Worm (Caenorhabditis elegans) whole organism, L2 larva: ENCODE measurements around the gene tat-3.

Experiments used
- C34F6.9 ChIP-seq: fragments of 150-350 bp; optimal IDR thresholded peaks from 2 replicates; lab custom pipeline; 2014; ENCODE audit warnings: missing biosample characterization, missing genetic modification characterization
- F13H6.1 ChIP-seq: sonication (generic microtip); optimal IDR thresholded peaks from 2 replicates; lab custom pipeline; 2016; ENCODE audit warnings: missing genetic modification characterization, missing compliant biosample characterization
- R02D3.7 ChIP-seq: fragments of 150-350 bp; optimal IDR thresholded peaks from 2 replicates; lab custom pipeline; 2014; ENCODE audit warnings: missing biosample characterization, missing genetic modification characterization
- Y55F3AM.14 ChIP-seq: fragments of 200-800 bp; sonication (Bioruptor generic); optimal IDR thresholded peaks from 2 replicates; lab custom pipeline; 2018; ENCODE audit warnings: mild to moderate bottlenecking, missing genetic modification characterization, missing compliant biosample characterization
- ZK546.5 ChIP-seq: sonication (generic microtip); optimal IDR thresholded peaks from 2 replicates; lab custom pipeline; 2017; ENCODE audit warnings: missing biosample characterization, missing genetic modification characterization
- alr-1 ChIP-seq: fragments of 150-350 bp; optimal IDR thresholded peaks from 2 replicates; lab custom pipeline; 2014; ENCODE audit warnings: missing biosample characterization, missing genetic modification characterization
- aly-2 ChIP-seq: fragments of 150-350 bp; optimal IDR thresholded peaks from 2 replicates; lab custom pipeline; 2014; ENCODE audit warnings: missing biosample characterization, missing genetic modification characterization
- ama-1 ChIP-seq: fragments of 150-350 bp; optimal IDR thresholded peaks from 2 replicates; lab custom pipeline; 2018; ENCODE audit warnings: inconsistent platforms
- blmp-1 ChIP-seq: sonication (generic microtip); optimal IDR thresholded peaks from 2 replicates; lab custom pipeline; 2017; ENCODE audit warnings: missing genetic modification characterization, mild to moderate bottlenecking, missing compliant biosample characterization, antibody characterized with exemption, moderate library complexity; ENCODE audit not compliant: insufficient read depth
- ceh-16 ChIP-seq: fragments of 150-350 bp; optimal IDR thresholded peaks from 2 replicates; lab custom pipeline; 2014; ENCODE audit warnings: missing biosample characterization, missing genetic modification characterization
- ceh-82 ChIP-seq: fragments of 150-350 bp; optimal IDR thresholded peaks from 2 replicates; lab custom pipeline; 2014; ENCODE audit warnings: missing biosample characterization, missing genetic modification characterization
- crh-2 ChIP-seq: sonication (generic microtip); optimal IDR thresholded peaks from 2 replicates; lab custom pipeline; 2017; ENCODE audit warnings: missing biosample characterization, missing genetic modification characterization
- dmd-4 ChIP-seq: sonication (generic microtip); optimal IDR thresholded peaks from 2 replicates; lab custom pipeline; 2017; ENCODE audit warnings: missing biosample characterization, missing genetic modification characterization
- egl-27 ChIP-seq: sonication (generic microtip); optimal IDR thresholded peaks from 3 replicates; lab custom pipeline; 2017; ENCODE audit warnings: missing biosample characterization, missing genetic modification reagents, missing genetic modification characterization
- elt-1 ChIP-seq: fragments of 150-350 bp; optimal IDR thresholded peaks from 2 replicates; lab custom pipeline; 2014; ENCODE audit warnings: missing biosample characterization, missing genetic modification characterization
- elt-3 ChIP-seq: sonication (generic microtip); optimal IDR thresholded peaks from 2 replicates; lab custom pipeline; 2017; ENCODE audit warnings: missing biosample characterization, missing genetic modification characterization
- fos-1 ChIP-seq: fragments of 150-350 bp; optimal IDR thresholded peaks from 2 replicates; lab custom pipeline; 2014; ENCODE audit warnings: missing biosample characterization, missing genetic modification characterization
- gmeb-1 ChIP-seq: fragments of 150-350 bp; optimal IDR thresholded peaks from 2 replicates; lab custom pipeline; 2014; ENCODE audit warnings: missing biosample characterization, missing genetic modification characterization
- lin-11 ChIP-seq: fragments of 150-350 bp; sonication (generic microtip); optimal IDR thresholded peaks from 2 replicates; lab custom pipeline; 2014; ENCODE audit warnings: missing biosample characterization, missing genetic modification characterization, inconsistent platforms, mixed read lengths
- lin-13 ChIP-seq: fragments of 150-350 bp; optimal IDR thresholded peaks from 2 replicates; lab custom pipeline; 2014; ENCODE audit warnings: missing biosample characterization, missing genetic modification reagents, missing genetic modification characterization
- lin-39 ChIP-seq: fragments of 150-350 bp; optimal IDR thresholded peaks from 2 replicates; lab custom pipeline; 2014; ENCODE audit warnings: missing biosample characterization, missing genetic modification reagents, missing genetic modification characterization
- lsy-2 ChIP-seq, 2 experiments: fragments of 150-350 bp in 1 of 2; sonication (generic microtip) in 1 of 2; optimal IDR thresholded peaks; 2 replicates each; lab custom pipeline; 2014 to 2017; ENCODE audit warnings: missing biosample characterization in 2 of 2, missing genetic modification characterization in 2 of 2
- mab-5 ChIP-seq: fragments of 150-350 bp; optimal IDR thresholded peaks from 2 replicates; lab custom pipeline; 2014; ENCODE audit warnings: missing biosample characterization, missing genetic modification characterization
- mbf-1 ChIP-seq: sonication (generic microtip); optimal IDR thresholded peaks from 2 replicates; lab custom pipeline; 2017; ENCODE audit warnings: missing biosample characterization, missing genetic modification characterization
- mdl-1 ChIP-seq, 2 experiments: fragments of 150-350 bp in 1 of 2; sonication (generic microtip) in 1 of 2; optimal IDR thresholded peaks; 2 replicates each; lab custom pipeline; 2017; ENCODE audit warnings: missing biosample characterization in 2 of 2, missing genetic modification characterization in 2 of 2
- nhr-10 ChIP-seq: sonication (generic microtip); optimal IDR thresholded peaks from 2 replicates; lab custom pipeline; 2017; ENCODE audit warnings: missing biosample characterization, missing genetic modification characterization
- nhr-11 ChIP-seq: fragments of 150-350 bp; optimal IDR thresholded peaks from 2 replicates; lab custom pipeline; 2014; ENCODE audit warnings: missing biosample characterization, missing genetic modification characterization
- nhr-12 ChIP-seq: fragments of 150-350 bp; optimal IDR thresholded peaks from 2 replicates; lab custom pipeline; 2014; ENCODE audit warnings: missing biosample characterization, missing genetic modification characterization
- nhr-129 ChIP-seq: fragments of 150-350 bp; optimal IDR thresholded peaks from 2 replicates; lab custom pipeline; 2014; ENCODE audit warnings: missing biosample characterization, missing genetic modification characterization
- nhr-21 ChIP-seq: fragments of 150-350 bp; optimal IDR thresholded peaks from 2 replicates; lab custom pipeline; 2014; ENCODE audit warnings: missing biosample characterization, missing genetic modification characterization
- nhr-23 ChIP-seq: fragments of 150-350 bp; optimal IDR thresholded peaks from 2 replicates; lab custom pipeline; 2014; ENCODE audit warnings: missing biosample characterization, missing genetic modification reagents, missing genetic modification characterization
- nhr-237 ChIP-seq: fragments of 150-350 bp; optimal IDR thresholded peaks from 2 replicates; lab custom pipeline; 2014; ENCODE audit warnings: missing biosample characterization, missing genetic modification characterization
- nhr-25 ChIP-seq: fragments of 150-350 bp; sonication (generic microtip); optimal IDR thresholded peaks from 3 replicates; lab custom pipeline; 2014; ENCODE audit warnings: missing biosample characterization, missing genetic modification characterization
- nhr-6 ChIP-seq: fragments of 150-350 bp; optimal IDR thresholded peaks from 2 replicates; lab custom pipeline; 2014; ENCODE audit warnings: missing biosample characterization, missing genetic modification characterization
- nhr-77 ChIP-seq: fragments of 150-350 bp; optimal IDR thresholded peaks from 2 replicates; lab custom pipeline; 2014; ENCODE audit warnings: missing biosample characterization, missing genetic modification characterization
- peb-1 ChIP-seq: fragments of 150-350 bp; optimal IDR thresholded peaks from 2 replicates; lab custom pipeline; 2014; ENCODE audit warnings: missing biosample characterization, missing genetic modification characterization
- sem-4 ChIP-seq: fragments of 150-350 bp; optimal IDR thresholded peaks from 2 replicates; lab custom pipeline; 2014; ENCODE audit warnings: missing biosample characterization, missing genetic modification reagents, missing genetic modification characterization
- skn-1 ChIP-seq: sonication (generic microtip); optimal IDR thresholded peaks from 2 replicates; lab custom pipeline; 2017; ENCODE audit warnings: missing biosample characterization, missing genetic modification characterization
- sma-3 ChIP-seq: sonication (generic microtip); optimal IDR thresholded peaks from 2 replicates; lab custom pipeline; 2016; ENCODE audit warnings: missing genetic modification reagents, missing genetic modification characterization, missing compliant biosample characterization
- sma-9 ChIP-seq, 2 experiments: fragments of 150-350 bp in 1 of 2; sonication (generic microtip) in 1 of 2; optimal IDR thresholded peaks; 2 replicates each; lab custom pipeline; 2014 to 2016; ENCODE audit warnings: missing genetic modification characterization in 2 of 2, mild to moderate bottlenecking in 1 of 2, missing biosample characterization in 1 of 2, missing compliant biosample characterization in 1 of 2, missing genetic modification reagents in 1 of 2, moderate library complexity in 1 of 2
- snpc-4 ChIP-seq: fragments of 150-350 bp; optimal IDR thresholded peaks from 2 replicates; lab custom pipeline; 2014; ENCODE audit warnings: missing biosample characterization, missing genetic modification characterization
- unc-39 ChIP-seq: fragments of 150-350 bp; optimal IDR thresholded peaks from 2 replicates; lab custom pipeline; 2014; ENCODE audit warnings: missing biosample characterization, missing genetic modification characterization
- unc-55 ChIP-seq: fragments of 150-350 bp; sonication (generic microtip); optimal IDR thresholded peaks from 3 replicates; lab custom pipeline; 2014; ENCODE audit warnings: missing biosample characterization, missing genetic modification reagents, missing genetic modification characterization
- unc-62 ChIP-seq: fragments of 150-350 bp; optimal IDR thresholded peaks from 2 replicates; lab custom pipeline; 2014; ENCODE audit warnings: missing biosample characterization, missing genetic modification reagents, missing genetic modification characterization
- zag-1 ChIP-seq: fragments of 150-350 bp; optimal IDR thresholded peaks from 2 replicates; lab custom pipeline; 2014; ENCODE audit warnings: missing biosample characterization, missing genetic modification characterization
- ztf-1 ChIP-seq: fragments of 200-800 bp; sonication (Bioruptor generic); conservative IDR thresholded peaks from 2 replicates; pipeline ENCODE4 v1.3.6; 2022; ENCODE audit warnings: missing genetic modification characterization, missing compliant biosample characterization
- ztf-11 ChIP-seq: sonication (generic microtip); optimal IDR thresholded peaks from 2 replicates; lab custom pipeline; 2017; ENCODE audit warnings: missing biosample characterization, missing genetic modification characterization
- ztf-4 ChIP-seq: fragments of 150-350 bp; optimal IDR thresholded peaks from 2 replicates; lab custom pipeline; 2014; ENCODE audit warnings: missing biosample characterization, missing genetic modification characterization

Gene tat-3

ce11 chrIII:10721056-10721455 is 9.4 kb downstream of the tat-3 start:
- TF ChIP-seq nhr-21 (tag; lab: Kevin White, UChicago) (no peak), alr-1 (tag; lab: Kevin White, UChicago) (no peak), gmeb-1 (tag; lab: Kevin White, UChicago) (no peak), fos-1 (tag; lab: Kevin White, UChicago) (no peak), ceh-82 (tag; lab: Kevin White, UChicago) (no peak), lin-13 (no peak), zag-1 (no peak), nhr-237 (tag; lab: Kevin White, UChicago) (no peak), ZK546.5 (tag; lab: Kevin White, UChicago) (no peak), sma-9 (GFP tag; optimal IDR thresholded peaks at IDR 0.05; lab: Kevin White, UChicago) (no peak), sma-9 (tag; optimal IDR thresholded peaks at IDR 0.05; lab: Kevin White, UChicago) (no peak), lin-39 (tag; lab: Kevin White, UChicago) (no peak), mab-5 (tag; lab: Kevin White, UChicago) (no peak)

- TF ChIP-seq elt-3 (tag; lab: Kevin White, UChicago) (no peak), nhr-6 (no peak), elt-1 (tag; lab: Kevin White, UChicago) (no peak), F13H6.1 (tag; lab: Kevin White, UChicago) (peak; percentile 96), unc-39 (tag; lab: Kevin White, UChicago) (no peak), fos-1 (tag; lab: Kevin White, UChicago) (peak; percentile 88), sma-3 (GFP tag; lab: Kevin White, UChicago) (peak; percentile 83), nhr-237 (tag; lab: Kevin White, UChicago) (peak; percentile 31), dmd-4 (no peak), mbf-1 (tag; lab: Kevin White, UChicago) (no peak), ama-1 (lab: Kevin White, UChicago) (no peak), ceh-16 (tag; lab: Kevin White, UChicago) (peak; percentile 56), nhr-10 (tag; lab: Kevin White, UChicago) (no peak), nhr-12 (tag; lab: Kevin White, UChicago) (no peak), mab-5 (tag; lab: Kevin White, UChicago) (peak; percentile 66), zag-1 (peak; percentile 43), snpc-4 (tag; lab: Kevin White, UChicago) (peak; percentile 19), unc-55 (GFP tag; lab: Kevin White, UChicago) (peak; percentile 87), R02D3.7 (tag; lab: Kevin White, UChicago) (no peak), nhr-21 (tag; lab: Kevin White, UChicago) (peak; percentile 73), lin-13 (peak; percentile 66), C34F6.9 (peak; percentile 92), peb-1 (tag; lab: Kevin White, UChicago) (no peak), nhr-129 (tag; lab: Kevin White, UChicago) (peak; percentile 85), sem-4 (peak; percentile 85), lsy-2 (tag; optimal IDR thresholded peaks at IDR 0.05; lab: Kevin White, UChicago) (peak; percentile 57 to 87), nhr-77 (tag; lab: Kevin White, UChicago) (peak; percentile 31), mdl-1 (tag; optimal IDR thresholded peaks at IDR 0.05; lab: Kevin White, UChicago) (peak; percentile 50 to 69), nhr-11 (tag; lab: Kevin White, UChicago) (no peak), ztf-4 (tag; lab: Kevin White, UChicago) (peak; percentile 87), nhr-25 (tag; lab: Kevin White, UChicago) (peak; percentile 38), egl-27 (tag; lab: Kevin White, UChicago) (peak; percentile 83), ZK546.5 (tag; lab: Kevin White, UChicago) (no peak), lin-39 (tag; lab: Kevin White, UChicago) (no peak), ztf-11 (no peak), ztf-1 (GFP tag; lab: Robert Waterston, UW) (no peak), Y55F3AM.14 (GFP tag; lab: Kevin White, UChicago) (peak; percentile 9), crh-2 (tag; lab: Kevin White, UChicago) (peak; percentile 83), ceh-82 (tag; lab: Kevin White, UChicago) (no peak), nhr-23 (tag; lab: Kevin White, UChicago) (no peak), sma-9 (GFP tag; optimal IDR thresholded peaks at IDR 0.05; lab: Kevin White, UChicago) (peak; percentile 95), sma-9 (tag; optimal IDR thresholded peaks at IDR 0.05; lab: Kevin White, UChicago) (no peak), unc-62 (no peak), gmeb-1 (tag; lab: Kevin White, UChicago) (peak; percentile 77), skn-1 (tag; lab: Kevin White, UChicago) (no peak), aly-2 (no peak), alr-1 (tag; lab: Kevin White, UChicago) (no peak), lin-11 (tag; lab: Kevin White, UChicago) (peak; percentile 58), blmp-1 (tag; lab: Kevin White, UChicago) (peak; percentile 35)
These were observed 10.3 kb downstream of the tat-3 start for ce11 chrIII:10720170-10720569.
